Worm (Caenorhabditis elegans) whole organism, L1 larva: ENCODE data around the gene lin-26.

Experiments
- C04F5.9 ChIP-seq: sonication (generic microtip); optimal IDR thresholded peaks from 2 replicates; lab custom pipeline; 2016; ENCODE audit warnings: missing genetic modification characterization, missing compliant biosample characterization
- F16B12.6 ChIP-seq: fragments of 150-350 bp; optimal IDR thresholded peaks from 2 replicates; lab custom pipeline; 2014; ENCODE audit warnings: missing biosample characterization, missing genetic modification characterization
- Y116A8C.19 ChIP-seq: sonication (generic microtip); optimal IDR thresholded peaks from 2 replicates; lab custom pipeline; 2016; ENCODE audit warnings: missing compliant biosample characterization, missing genetic modification characterization, borderline replicate concordance
- aha-1 ChIP-seq: fragments of 150-350 bp; optimal IDR thresholded peaks from 2 replicates; lab custom pipeline; 2014; ENCODE audit warnings: missing biosample characterization, missing genetic modification characterization
- alr-1 ChIP-seq: fragments of 200-800 bp; sonication (Bioruptor generic); optimal IDR thresholded peaks from 2 replicates; lab custom pipeline; 2018; ENCODE audit warnings: borderline replicate concordance, mild to moderate bottlenecking, missing genetic modification characterization, missing compliant biosample characterization
- ceh-63 ChIP-seq: fragments of 200-800 bp; sonication (Bioruptor generic); optimal IDR thresholded peaks from 2 replicates; lab custom pipeline; 2018; ENCODE audit warnings: mild to moderate bottlenecking, missing genetic modification characterization, missing compliant biosample characterization
- ceh-82 ChIP-seq, 3 experiments: fragments of 150-350 bp in 1 of 3; sonication (generic microtip) in 2 of 3; optimal IDR thresholded peaks; 2 replicates each; lab custom pipeline; 2014 to 2017; ENCODE audit warnings: missing biosample characterization in 3 of 3, missing genetic modification characterization in 3 of 3
- ceh-88 ChIP-seq: fragments of 200-800 bp; sonication (Bioruptor generic); IDR thresholded peaks from 2 replicates; pipeline ENCODE4 v1.3.6; 2022; ENCODE audit warnings: missing genetic modification characterization, missing compliant biosample characterization
- ceh-90 ChIP-seq: sonication (generic microtip); optimal IDR thresholded peaks from 2 replicates; lab custom pipeline; 2016; ENCODE audit warnings: missing genetic modification characterization, missing compliant biosample characterization
- efl-1 ChIP-seq, 4 experiments: fragments of 150-350 bp; optimal IDR thresholded peaks in 3 of 4; peaks in 1 of 4; 1 replicate in 1 of 4; 2 replicates in 3 of 4; lab custom pipeline; 2014; ENCODE audit warnings: missing biosample characterization in 2 of 4, missing genetic modification characterization in 2 of 4, missing genetic modification reagents in 2 of 4
- efl-3 ChIP-seq: fragments of 200-800 bp; sonication (Bioruptor generic); optimal IDR thresholded peaks from 2 replicates; lab custom pipeline; 2018; ENCODE audit warnings: mild to moderate bottlenecking, missing genetic modification characterization, missing compliant biosample characterization
- egl-27 ChIP-seq, 2 experiments: fragments of 150-350 bp in 1 of 2; sonication (generic microtip); optimal IDR thresholded peaks; 3 replicates each; lab custom pipeline; 2017 to 2018; ENCODE audit warnings: missing biosample characterization in 2 of 2, missing genetic modification characterization in 2 of 2, missing genetic modification reagents in 2 of 2
- elt-2 ChIP-seq: sonication (generic microtip); optimal IDR thresholded peaks from 2 replicates; lab custom pipeline; 2016; ENCODE audit warnings: missing genetic modification characterization, mild to moderate bottlenecking, inconsistent platforms, missing compliant biosample characterization, missing genetic modification reagents
- fkh-10 ChIP-seq: sonication (generic microtip); optimal IDR thresholded peaks from 2 replicates; lab custom pipeline; 2017; ENCODE audit warnings: missing biosample characterization, missing genetic modification reagents, missing genetic modification characterization
- fos-1 ChIP-seq: fragments of 150-350 bp; optimal IDR thresholded peaks from 2 replicates; lab custom pipeline; 2014; ENCODE audit warnings: missing biosample characterization, missing genetic modification characterization
- grh-1 ChIP-seq: fragments of 200-800 bp; sonication (Bioruptor generic); IDR thresholded peaks from 2 replicates; pipeline ENCODE4 v1.3.6; 2022; ENCODE audit warnings: missing genetic modification reagents, missing genetic modification characterization, missing compliant biosample characterization
- hlh-4 ChIP-seq: sonication (generic microtip); optimal IDR thresholded peaks from 2 replicates; lab custom pipeline; 2016; ENCODE audit warnings: mild to moderate bottlenecking, missing genetic modification characterization, missing compliant biosample characterization
- hpl-2 ChIP-seq: fragments of 150-350 bp; optimal IDR thresholded peaks from 2 replicates; lab custom pipeline; 2014; ENCODE audit warnings: missing biosample characterization, missing genetic modification reagents, missing genetic modification characterization
- jun-1 ChIP-seq: fragments of 150-350 bp; optimal IDR thresholded peaks from 2 replicates; lab custom pipeline; 2014; ENCODE audit warnings: missing biosample characterization, missing genetic modification reagents, missing genetic modification characterization
- lin-14 ChIP-seq: fragments of 200-800 bp; sonication (Bioruptor generic); optimal IDR thresholded peaks from 2 replicates; lab custom pipeline; 2018; ENCODE audit warnings: mild to moderate bottlenecking, missing genetic modification characterization, moderate library complexity, missing compliant biosample characterization
- lir-3 ChIP-seq: sonication (generic microtip); optimal IDR thresholded peaks from 2 replicates; lab custom pipeline; 2016; ENCODE audit warnings: mild to moderate bottlenecking, missing genetic modification characterization, moderate library complexity, missing compliant biosample characterization; ENCODE audit not compliant: poor library complexity
- lsy-2 ChIP-seq, 2 experiments: fragments of 150-350 bp; optimal IDR thresholded peaks; 2 replicates each; lab custom pipeline; 2014; ENCODE audit warnings: missing biosample characterization in 2 of 2, missing genetic modification characterization in 2 of 2
- mab-9 ChIP-seq: fragments of 200-800 bp; sonication (Bioruptor generic); IDR thresholded peaks from 2 replicates; pipeline ENCODE4 v1.3.6; 2022; ENCODE audit warnings: missing genetic modification reagents, missing genetic modification characterization, missing compliant biosample characterization
- mdl-1 ChIP-seq, 2 experiments: fragments of 150-350 bp; optimal IDR thresholded peaks; 2 replicates each; lab custom pipeline; 2014 to 2017; ENCODE audit warnings: missing biosample characterization in 2 of 2, missing genetic modification characterization in 2 of 2, inconsistent platforms in 1 of 2
- mep-1 ChIP-seq: fragments of 150-350 bp; optimal IDR thresholded peaks from 2 replicates; lab custom pipeline; 2014; ENCODE audit warnings: missing biosample characterization, missing genetic modification characterization
- nhr-11 ChIP-seq: fragments of 150-350 bp; optimal IDR thresholded peaks from 2 replicates; lab custom pipeline; 2014; ENCODE audit warnings: missing biosample characterization, missing genetic modification characterization
- nhr-12 ChIP-seq: sonication (generic microtip); optimal IDR thresholded peaks from 2 replicates; lab custom pipeline; 2017; ENCODE audit warnings: missing biosample characterization, missing genetic modification characterization
- nhr-20 ChIP-seq: sonication (generic microtip); optimal IDR thresholded peaks from 2 replicates; lab custom pipeline; 2016; ENCODE audit warnings: mild to moderate bottlenecking, missing genetic modification characterization, missing compliant biosample characterization
- nhr-28 ChIP-seq: fragments of 150-350 bp; optimal IDR thresholded peaks from 2 replicates; lab custom pipeline; 2014; ENCODE audit warnings: missing biosample characterization, missing genetic modification characterization
- nhr-47 ChIP-seq: sonication (generic microtip); optimal IDR thresholded peaks from 2 replicates; lab custom pipeline; 2016; ENCODE audit warnings: mild to moderate bottlenecking, missing genetic modification characterization, moderate library complexity, missing compliant biosample characterization
- nhr-71 ChIP-seq: sonication (generic microtip); optimal IDR thresholded peaks from 2 replicates; lab custom pipeline; 2016; ENCODE audit warnings: mild to moderate bottlenecking, missing genetic modification characterization, moderate library complexity, missing compliant biosample characterization
- nhr-77 ChIP-seq: fragments of 150-350 bp; optimal IDR thresholded peaks from 2 replicates; lab custom pipeline; 2014; ENCODE audit warnings: missing biosample characterization, missing genetic modification characterization
- nhr-85 ChIP-seq: sonication (generic microtip); peaks from one replicate; lab custom pipeline; 2016; ENCODE audit warnings: missing genetic modification characterization, inconsistent platforms, missing compliant biosample characterization
- pag-3 ChIP-seq: sonication (generic microtip); optimal IDR thresholded peaks from 2 replicates; lab custom pipeline; 2017; ENCODE audit warnings: missing genetic modification characterization, mild to moderate bottlenecking, missing compliant biosample characterization, antibody characterized with exemption, borderline replicate concordance; ENCODE audit not compliant: insufficient read depth
- pax-3 ChIP-seq: fragments of 200-800 bp; sonication (Bioruptor generic); optimal IDR thresholded peaks from 2 replicates; lab custom pipeline; 2018; ENCODE audit warnings: mild to moderate bottlenecking, missing genetic modification characterization, moderate library complexity, missing compliant biosample characterization
- pqm-1 ChIP-seq: sonication (generic microtip); optimal IDR thresholded peaks from 3 replicates; lab custom pipeline; 2017; ENCODE audit warnings: missing biosample characterization, missing genetic modification characterization
- rnt-1 ChIP-seq: sonication (generic microtip); optimal IDR thresholded peaks from 2 replicates; lab custom pipeline; 2016; ENCODE audit warnings: mild to moderate bottlenecking, missing genetic modification characterization, moderate library complexity, missing compliant biosample characterization
- skn-1 ChIP-seq: fragments of 150-350 bp; optimal IDR thresholded peaks from 2 replicates; lab custom pipeline; 2014; ENCODE audit warnings: missing biosample characterization, missing genetic modification characterization
- snpc-4 ChIP-seq: fragments of 150-350 bp; optimal IDR thresholded peaks from 2 replicates; lab custom pipeline; 2014; ENCODE audit warnings: missing biosample characterization, missing genetic modification characterization
- sox-4 ChIP-seq: sonication (generic microtip); optimal IDR thresholded peaks from 2 replicates; lab custom pipeline; 2016; ENCODE audit warnings: missing genetic modification characterization, missing compliant biosample characterization
- sup-37 ChIP-seq: fragments of 200-800 bp; sonication (Bioruptor generic); optimal IDR thresholded peaks from 2 replicates; lab custom pipeline; 2018; ENCODE audit warnings: mild to moderate bottlenecking, missing genetic modification characterization, missing compliant biosample characterization
- tbx-2 ChIP-seq: sonication (generic microtip); optimal IDR thresholded peaks from 2 replicates; lab custom pipeline; 2016; ENCODE audit warnings: missing genetic modification characterization, missing compliant biosample characterization
- tlp-1 ChIP-seq: fragments of 150-350 bp; optimal IDR thresholded peaks from 2 replicates; lab custom pipeline; 2014; ENCODE audit warnings: missing biosample characterization, missing genetic modification characterization
- unc-130 ChIP-seq: fragments of 150-350 bp; optimal IDR thresholded peaks from 2 replicates; lab custom pipeline; 2017; ENCODE audit warnings: missing biosample characterization, missing genetic modification characterization, inconsistent platforms
- unc-86 ChIP-seq: sonication (generic microtip); optimal IDR thresholded peaks from 2 replicates; lab custom pipeline; 2016; ENCODE audit warnings: missing genetic modification characterization, missing compliant biosample characterization
- unc-98 ChIP-seq: fragments of 200-800 bp; sonication (Bioruptor generic); IDR thresholded peaks from 2 replicates; pipeline ENCODE4 v1.3.6; 2022; ENCODE audit warnings: missing genetic modification characterization, missing compliant biosample characterization
- vab-15 ChIP-seq: sonication (generic microtip); optimal IDR thresholded peaks from 2 replicates; lab custom pipeline; 2017; ENCODE audit warnings: missing genotype, mild to moderate bottlenecking, missing genetic modification characterization, missing compliant biosample characterization
- xbp-1 ChIP-seq: sonication (generic microtip); optimal IDR thresholded peaks from 2 replicates; lab custom pipeline; 2016; ENCODE audit warnings: missing genetic modification characterization, missing compliant biosample characterization
- zag-1 ChIP-seq: fragments of 150-350 bp; optimal IDR thresholded peaks from 2 replicates; lab custom pipeline; 2014; ENCODE audit warnings: missing biosample characterization, missing genetic modification characterization
- zip-4 ChIP-seq: fragments of 200-800 bp; sonication (Bioruptor generic); optimal IDR thresholded peaks from 2 replicates; lab custom pipeline; 2018; ENCODE audit warnings: mild to moderate bottlenecking, missing genetic modification characterization, moderate library complexity, missing compliant biosample characterization
- ztf-4 ChIP-seq: fragments of 150-350 bp; optimal IDR thresholded peaks from 2 replicates; lab custom pipeline; 2014; ENCODE audit warnings: missing biosample characterization, missing genetic modification characterization

Gene lin-26

ce11 chrII:7708540-7708939 is 26.5 kb downstream of the lin-26 start, which contains the start of gene B0495.9 (continued):
- TF ChIP-seq nhr-12 (tag; lab: Kevin White, UChicago) (no peak), nhr-71 (tag; lab: Kevin White, UChicago) (peak; percentile 61), nhr-77 (no peak), nhr-85 (tag; lab: Kevin White, UChicago) (peak; percentile 56), nhr-47 (tag; lab: Kevin White, UChicago) (peak; percentile 54), lsy-2 (tag; optimal IDR thresholded peaks at IDR 0.05; lab: Kevin White, UChicago) (peak; percentile 63 to 64), mab-9 (GFP tag; lab: Robert Waterston, UW) (peak; percentile 58; the same call in 1 of the 2 replicates), grh-1 (no peak), skn-1 (tag; lab: Kevin White, UChicago) (peak; percentile 51), mdl-1 (tag; optimal IDR thresholded peaks at IDR 0.05; lab: Kevin White, UChicago) (peak in 1 of 2 experiments; percentile 12), tlp-1 (no peak), vab-15 (tag; lab: Kevin White, UChicago) (no peak), unc-130 (tag; lab: Kevin White, UChicago) (peak; percentile 17), efl-1 (optimal IDR thresholded peaks at IDR 0.05; lab: Kevin White, UChicago) (peak; percentile 50 to 63), efl-1 (GFP tag; optimal IDR thresholded peaks at IDR 0.05 in 1 of 2; lab: Kevin White, UChicago) (peak; percentile 43 to 95), rnt-1 (tag; lab: Kevin White, UChicago) (peak; percentile 81), elt-2 (tag; lab: Kevin White, UChicago) (peak; percentile 29), nhr-20 (tag; lab: Kevin White, UChicago) (peak; percentile 41), unc-86 (no peak), lir-3 (tag; lab: Kevin White, UChicago) (peak; percentile 26), egl-27 (tag; optimal IDR thresholded peaks at IDR 0.05; lab: Kevin White, UChicago) (no peak), ceh-90 (tag; lab: Kevin White, UChicago) (no peak), hpl-2 (GFP tag; lab: Kevin White, UChicago) (no peak), pqm-1 (tag; lab: Kevin White, UChicago) (no peak), ceh-63 (GFP tag; lab: Kevin White, UChicago) (no peak), ceh-82 (tag; optimal IDR thresholded peaks at IDR 0.05; lab: Kevin White, UChicago) (peak; percentile 16 to 37 (median 21)), zag-1 (tag; lab: Kevin White, UChicago) (no peak), nhr-28 (no peak), unc-98 (GFP tag; lab: Robert Waterston, UW) (no peak), jun-1 (tag; lab: Kevin White, UChicago) (no peak), tbx-2 (tag; lab: Kevin White, UChicago) (peak; percentile 1), fkh-10 (no peak), nhr-11 (tag; lab: Kevin White, UChicago) (no peak), F16B12.6 (peak; percentile 47), pax-3 (no peak), zip-4 (no peak), C04F5.9 (tag; lab: Kevin White, UChicago) (peak; percentile 26), xbp-1 (peak; percentile 42), ztf-4 (tag; lab: Kevin White, UChicago) (no peak)

ce11 chrII:7709301-7709754 is 27.3 kb downstream of the lin-26 start, which contains the start of gene sre-1:
Gene sre-1 (plus strand): TSS chrII:7709704.
- TF ChIP-seq hlh-4 (tag; lab: Kevin White, UChicago) = peak; percentile 58
- TF ChIP-seq sup-37 = no peak
- TF ChIP-seq nhr-47 (tag; lab: Kevin White, UChicago) = no peak
- no peak for TF ChIP-seq lin-14
- no peak for TF ChIP-seq fos-1 (tag; lab: Kevin White, UChicago)
- TF ChIP-seq pag-3 (tag; lab: Kevin White, UChicago) = no peak
- peak; percentile 28 for TF ChIP-seq nhr-71 (tag; lab: Kevin White, UChicago)
- no peak for TF ChIP-seq alr-1 (tag; lab: Kevin White, UChicago)
- TF ChIP-seq efl-3 (GFP tag; lab: Kevin White, UChicago) = no peak
- no peak for TF ChIP-seq sox-4 (tag; lab: Kevin White, UChicago)
- no peak for TF ChIP-seq mep-1 (tag; lab: Kevin White, UChicago)
- TF ChIP-seq aha-1 (tag; lab: Kevin White, UChicago) = no peak
- no peak for TF ChIP-seq efl-1 (optimal IDR thresholded peaks at IDR 0.05; lab: Kevin White, UChicago)
- TF ChIP-seq efl-1 (GFP tag; optimal IDR thresholded peaks at IDR 0.05 in 1 of 2; lab: Kevin White, UChicago) = peak in 1 of 2 experiments; percentile 90
- no peak for TF ChIP-seq C04F5.9 (tag; lab: Kevin White, UChicago)
- no peak for TF ChIP-seq Y116A8C.19 (tag; lab: Kevin White, UChicago)
- no peak for TF ChIP-seq snpc-4 (tag; lab: Kevin White, UChicago)
- TF ChIP-seq vab-15 (tag; lab: Kevin White, UChicago) = no peak
- no peak for TF ChIP-seq zag-1 (tag; lab: Kevin White, UChicago)
- no peak for TF ChIP-seq lir-3 (tag; lab: Kevin White, UChicago)
- TF ChIP-seq elt-2 (tag; lab: Kevin White, UChicago) = no peak
- no peak for TF ChIP-seq ceh-88 (GFP tag; lab: Robert Waterston, UW)
